Worm (Caenorhabditis elegans) whole organism, L4 larva: Measurements from ENCODE around the gene C45G9.11.

Experiments
- F10B5.3 ChIP-seq: sonication (generic microtip); optimal IDR thresholded peaks from 2 replicates; lab custom pipeline; 2016; ENCODE audit warnings: mild to moderate bottlenecking, missing genetic modification characterization, missing compliant biosample characterization
- T26A8.4 ChIP-seq: fragments of 200-800 bp; sonication (Bioruptor generic); IDR thresholded peaks from 2 replicates; pipeline ENCODE4 v1.3.6; 2022; ENCODE audit warnings: missing genetic modification characterization, missing compliant biosample characterization
- Y48G9A.11 ChIP-seq: fragments of 200-800 bp; sonication (Bioruptor generic); IDR thresholded peaks from 2 replicates; pipeline ENCODE4 v1.3.6; 2022; ENCODE audit warnings: missing genetic modification reagents, missing genetic modification characterization, missing compliant biosample characterization
- aha-1 ChIP-seq: fragments of 150-350 bp; peaks from one replicate; lab custom pipeline; 2014; ENCODE audit warnings: missing biosample characterization, missing genetic modification characterization
- aly-2 ChIP-seq: sonication (generic microtip); optimal IDR thresholded peaks from 2 replicates; lab custom pipeline; 2018; ENCODE audit warnings: missing biosample characterization, missing genetic modification characterization
- attf-4 ChIP-seq: sonication (generic microtip); optimal IDR thresholded peaks from 3 replicates; lab custom pipeline; 2017; ENCODE audit warnings: missing biosample characterization, missing genetic modification characterization
- ceh-20 ChIP-seq: fragments of 200-800 bp; sonication (Bioruptor generic); IDR thresholded peaks from 2 replicates; pipeline ENCODE4 v1.3.6; 2022; ENCODE audit warnings: missing genetic modification reagents, missing genetic modification characterization, missing compliant biosample characterization
- ceh-28 ChIP-seq: fragments of 150-350 bp; optimal IDR thresholded peaks from 2 replicates; lab custom pipeline; 2014; ENCODE audit warnings: missing biosample characterization, missing genetic modification reagents, missing genetic modification characterization
- ceh-62 ChIP-seq: sonication (generic microtip); optimal IDR thresholded peaks from 2 replicates; lab custom pipeline; 2017; ENCODE audit warnings: missing biosample characterization, missing genetic modification characterization
- ctbp-1 ChIP-seq: fragments of 200-800 bp; sonication (Bioruptor generic); IDR thresholded peaks from 2 replicates; pipeline ENCODE4 v1.3.6; 2022; ENCODE audit warnings: missing genetic modification reagents, missing genetic modification characterization, missing compliant biosample characterization
- daf-16 ChIP-seq, 3 experiments: sonication (generic microtip); optimal IDR thresholded peaks; 2 replicates each; lab custom pipeline; 2016 to 2017; ENCODE audit warnings: missing genetic modification characterization in 3 of 3, missing genetic modification reagents in 3 of 3, mild to moderate bottlenecking in 2 of 3, missing compliant biosample characterization in 2 of 3, missing biosample characterization in 1 of 3, moderate library complexity in 1 of 3
- daf-19 ChIP-seq: fragments of 200-800 bp; sonication (Bioruptor generic); conservative IDR thresholded peaks from 2 replicates; pipeline ENCODE4 v1.3.6; 2022; ENCODE audit warnings: missing genetic modification characterization, missing compliant biosample characterization
- daf-8 ChIP-seq: fragments of 200-800 bp; sonication (Bioruptor generic); IDR thresholded peaks from 2 replicates; pipeline ENCODE4 v1.3.6; 2022; ENCODE audit warnings: missing genetic modification characterization, missing compliant biosample characterization
- dmd-6 ChIP-seq: fragments of 200-800 bp; sonication (Bioruptor generic); IDR thresholded peaks from 2 replicates; pipeline ENCODE4 v1.3.6; 2022; ENCODE audit warnings: missing genetic modification reagents, missing genetic modification characterization, missing compliant biosample characterization
- egl-43 ChIP-seq: fragments of 200-800 bp; sonication (Bioruptor generic); IDR thresholded peaks from 2 replicates; pipeline ENCODE4 v1.3.6; 2022; ENCODE audit warnings: missing genetic modification reagents, missing genetic modification characterization, missing compliant biosample characterization
- gei-8 ChIP-seq: fragments of 200-800 bp; sonication (Bioruptor generic); optimal IDR thresholded peaks from 2 replicates; lab custom pipeline; 2018; ENCODE audit warnings: mild to moderate bottlenecking, missing genetic modification characterization, missing compliant biosample characterization
- hif-1 ChIP-seq, 2 experiments: sonication (generic microtip); optimal IDR thresholded peaks; 2 replicates each; lab custom pipeline; 2016 to 2017; ENCODE audit warnings: missing compliant biosample characterization in 2 of 2, missing genetic modification characterization in 2 of 2, missing genetic modification reagents in 2 of 2, missing genotype in 2 of 2, mild to moderate bottlenecking in 1 of 2
- hlh-30 ChIP-seq: sonication (generic microtip); optimal IDR thresholded peaks from 2 replicates; lab custom pipeline; 2017; ENCODE audit warnings: antibody characterized with exemption, mild to moderate bottlenecking, missing genetic modification characterization, missing compliant biosample characterization; ENCODE audit not compliant: insufficient read depth
- hmg-1.1 ChIP-seq: fragments of 200-800 bp; sonication (Bioruptor generic); IDR thresholded peaks from 2 replicates; pipeline ENCODE4 v1.3.6; 2022; ENCODE audit warnings: missing genetic modification reagents, missing genetic modification characterization, missing compliant biosample characterization
- lim-7 ChIP-seq: fragments of 200-800 bp; sonication (Bioruptor generic); IDR thresholded peaks from 2 replicates; pipeline ENCODE4 v1.3.6; 2022; ENCODE audit warnings: missing genetic modification characterization, missing compliant biosample characterization
- lin-1 ChIP-seq: fragments of 200-800 bp; sonication (Bioruptor generic); IDR thresholded peaks from 2 replicates; pipeline ENCODE4 v1.3.6; 2022; ENCODE audit warnings: missing genetic modification reagents, missing genetic modification characterization, missing compliant biosample characterization
- lin-13 ChIP-seq: fragments of 150-350 bp; optimal IDR thresholded peaks from 2 replicates; lab custom pipeline; 2014; ENCODE audit warnings: missing biosample characterization, missing genetic modification reagents, missing genetic modification characterization
- lin-15B ChIP-seq: fragments of 150-350 bp; sonication (generic microtip); optimal IDR thresholded peaks from 3 replicates; lab custom pipeline; 2014; ENCODE audit warnings: missing biosample characterization, missing genetic modification characterization
- lin-38 ChIP-seq: fragments of 200-800 bp; sonication (Bioruptor generic); IDR thresholded peaks from 2 replicates; pipeline ENCODE4 v1.3.6; 2022; ENCODE audit warnings: missing genetic modification reagents, missing genetic modification characterization, missing compliant biosample characterization
- lir-3 ChIP-seq: sonication (generic microtip); optimal IDR thresholded peaks from 2 replicates; lab custom pipeline; 2016; ENCODE audit warnings: mild to moderate bottlenecking, missing genetic modification characterization, missing compliant biosample characterization
- lsy-2 ChIP-seq, 2 experiments: fragments of 150-350 bp in 1 of 2; sonication (generic microtip) in 1 of 2; optimal IDR thresholded peaks; 2 replicates each; lab custom pipeline; 2014 to 2017; ENCODE audit warnings: missing biosample characterization in 2 of 2, missing genetic modification characterization in 2 of 2
- madf-9 ChIP-seq: fragments of 200-800 bp; sonication (Bioruptor generic); conservative IDR thresholded peaks from 2 replicates; pipeline ENCODE4 v1.3.6; 2022; ENCODE audit warnings: missing genetic modification reagents, missing genetic modification characterization, missing compliant biosample characterization
- mep-1 ChIP-seq: fragments of 150-350 bp; sonication (generic microtip); optimal IDR thresholded peaks from 3 replicates; lab custom pipeline; 2014; ENCODE audit warnings: missing biosample characterization, missing genetic modification characterization
- nhr-102 ChIP-seq: sonication (generic microtip); optimal IDR thresholded peaks from 2 replicates; lab custom pipeline; 2016; ENCODE audit warnings: mild to moderate bottlenecking, missing genetic modification characterization, moderate library complexity, missing compliant biosample characterization
- nhr-28 ChIP-seq: fragments of 150-350 bp; optimal IDR thresholded peaks from 2 replicates; lab custom pipeline; 2014; ENCODE audit warnings: missing biosample characterization, missing genetic modification characterization
- nhr-41 ChIP-seq: fragments of 200-800 bp; sonication (Bioruptor generic); IDR thresholded peaks from 2 replicates; pipeline ENCODE4 v1.3.6; 2022; ENCODE audit warnings: missing genetic modification reagents, missing genetic modification characterization, missing compliant biosample characterization
- nhr-42 ChIP-seq: fragments of 200-800 bp; sonication (Bioruptor generic); IDR thresholded peaks from 2 replicates; pipeline ENCODE4 v1.3.6; 2022; ENCODE audit warnings: missing genetic modification characterization, missing compliant biosample characterization
- nhr-48 ChIP-seq: sonication (generic microtip); optimal IDR thresholded peaks from 2 replicates; lab custom pipeline; 2016; ENCODE audit warnings: mild to moderate bottlenecking, missing genetic modification characterization, missing compliant biosample characterization
- pha-4 ChIP-seq, 2 experiments: fragments of 150-350 bp in 1 of 2; fragments of 200-800 bp in 1 of 2; sonication (Bioruptor generic) in 1 of 2; IDR thresholded peaks in 1 of 2; optimal IDR thresholded peaks in 1 of 2; 2 replicates each; pipeline versions ENCODE4 v1.3.6 to Lab custom; 2014 to 2022; ENCODE audit warnings: missing genetic modification characterization in 2 of 2, missing genetic modification reagents in 2 of 2, missing biosample characterization in 1 of 2, missing compliant biosample characterization in 1 of 2
- php-3 ChIP-seq: fragments of 200-800 bp; sonication (Bioruptor generic); IDR thresholded peaks from 2 replicates; pipeline ENCODE4 v1.3.6; 2022; ENCODE audit warnings: missing genetic modification reagents, missing genetic modification characterization, missing compliant biosample characterization
- sdz-12 ChIP-seq: fragments of 200-800 bp; sonication (Bioruptor generic); optimal IDR thresholded peaks from 2 replicates; lab custom pipeline; 2018; ENCODE audit warnings: mild to moderate bottlenecking, missing genetic modification characterization, missing compliant biosample characterization
- set-16 ChIP-seq: fragments of 200-800 bp; sonication (Bioruptor generic); IDR thresholded peaks from 2 replicates; pipeline ENCODE4 v1.3.6; 2022; ENCODE audit warnings: missing genetic modification reagents, missing genetic modification characterization, missing compliant biosample characterization
- spr-3 ChIP-seq: fragments of 200-800 bp; sonication (Bioruptor generic); optimal IDR thresholded peaks from 2 replicates; lab custom pipeline; 2018; ENCODE audit warnings: mild to moderate bottlenecking, missing genetic modification characterization, missing compliant biosample characterization
- tag-97 ChIP-seq: fragments of 200-800 bp; sonication (Bioruptor generic); IDR thresholded peaks from 2 replicates; pipeline ENCODE4 v1.3.6; 2022; ENCODE audit warnings: missing genetic modification characterization, missing compliant biosample characterization
- tra-1 ChIP-seq: fragments of 200-800 bp; sonication (Bioruptor generic); IDR thresholded peaks from 2 replicates; pipeline ENCODE4 v1.3.6; 2022; ENCODE audit warnings: missing genetic modification reagents, missing genetic modification characterization, missing compliant biosample characterization
- unc-62 ChIP-seq, 3 experiments: fragments of 150-350 bp in 1 of 3; sonication (generic microtip); optimal IDR thresholded peaks in 2 of 3; peaks in 1 of 3; 1 replicate in 1 of 3; 2 replicates in 2 of 3; lab custom pipeline; 2014 to 2017; ENCODE audit warnings: missing biosample characterization in 3 of 3, missing genetic modification characterization in 3 of 3, missing genetic modification reagents in 3 of 3, missing genotype in 1 of 3
- zfp-3 ChIP-seq: fragments of 200-800 bp; sonication (Bioruptor generic); conservative IDR thresholded peaks from 2 replicates; pipeline ENCODE4 v1.3.6; 2022; ENCODE audit warnings: missing genetic modification reagents, missing genetic modification characterization, missing compliant biosample characterization
- zip-11 ChIP-seq: fragments of 200-800 bp; sonication (Bioruptor generic); IDR thresholded peaks from 2 replicates; pipeline ENCODE4 v1.3.6; 2022; ENCODE audit warnings: missing genetic modification characterization, missing compliant biosample characterization
- zip-2 ChIP-seq: fragments of 150-350 bp; optimal IDR thresholded peaks from 2 replicates; lab custom pipeline; 2014; ENCODE audit warnings: missing biosample characterization, missing genetic modification characterization
- ztf-7 ChIP-seq: fragments of 150-350 bp; optimal IDR thresholded peaks from 2 replicates; lab custom pipeline; 2014; ENCODE audit warnings: missing biosample characterization, missing genetic modification characterization

The C45G9.11 gene

DNA sequence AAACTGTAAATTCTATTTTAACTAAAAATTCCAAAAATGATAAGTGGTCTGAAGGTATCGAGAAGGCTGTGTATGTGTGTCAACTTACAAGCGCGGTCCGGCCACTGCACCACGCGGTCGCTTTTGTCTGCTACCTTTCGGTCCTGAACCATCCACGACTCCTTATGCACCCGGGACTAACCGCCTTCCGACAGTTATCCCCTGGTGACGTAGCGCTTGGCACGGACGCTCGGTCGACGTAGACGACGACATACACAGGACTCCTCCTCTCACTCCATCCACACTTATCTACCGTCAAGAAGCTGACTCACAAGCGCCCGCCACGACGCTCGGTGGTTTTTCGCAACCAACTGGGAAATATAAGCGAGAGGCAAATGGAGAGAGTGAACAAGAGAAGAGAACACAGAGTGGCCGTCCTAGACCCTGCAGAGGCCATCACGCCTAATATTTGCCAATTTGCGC is 37.1 kb downstream of the C45G9.11 start (continued):
- TF ChIP-seq dmd-6 (GFP tag; lab: Robert Waterston, UW) (peak; percentile 88), Y48G9A.11 (GFP tag; lab: Robert Waterston, UW) (peak; percentile 68; the same call in 1 of the 2 replicates), hmg-1.1 (GFP tag; lab: Robert Waterston, UW) (peak; percentile 97), hlh-30 (tag; lab: Kevin White, UChicago) (peak; percentile 65), hif-1 (tag; optimal IDR thresholded peaks at IDR 0.05; lab: Kevin White, UChicago) (peak; percentile 32 to 48), lir-3 (tag; lab: Kevin White, UChicago) (peak; percentile 73), lsy-2 (tag; optimal IDR thresholded peaks at IDR 0.05; lab: Kevin White, UChicago) (peak in 1 of 2 experiments; percentile 53), nhr-42 (GFP tag; lab: Robert Waterston, UW) (peak; percentile 50; the same call in 1 of the 2 replicates), sdz-12 (GFP tag; lab: Kevin White, UChicago) (peak; percentile 86), lin-13 (GFP tag; lab: Kevin White, UChicago) (peak; percentile 63), nhr-48 (tag; lab: Kevin White, UChicago) (peak; percentile 63), tra-1 (GFP tag; lab: Robert Waterston, UW) (peak; percentile 86), F10B5.3 (peak; percentile 70), zfp-3 (GFP tag; lab: Robert Waterston, UW) (0 out of 2 replicates have a peak, but pooled peaks have one; percentile 54), tag-97 (peak; percentile 77; the same call in 1 of the 2 replicates), spr-3 (peak; percentile 68), madf-9 (GFP tag; lab: Robert Waterston, UW) (peak; percentile 77), zip-11 (GFP tag; lab: Robert Waterston, UW) (0 out of 2 replicates have a peak, but pooled peaks have one; percentile 60), nhr-102 (tag; lab: Kevin White, UChicago) (peak; percentile 91), T26A8.4 (peak; percentile 94), lin-1 (peak; percentile 71), gei-8 (peak; percentile 75), set-16 (GFP tag; lab: Robert Waterston, UW) (peak; percentile 88), ctbp-1 (GFP tag; lab: Robert Waterston, UW) (peak; percentile 90), mep-1 (tag; lab: Kevin White, UChicago) (peak; percentile 85), lim-7 (GFP tag; lab: Robert Waterston, UW) (peak; percentile 78), nhr-28 (tag; lab: Kevin White, UChicago) (peak; percentile 31)

DNA sequence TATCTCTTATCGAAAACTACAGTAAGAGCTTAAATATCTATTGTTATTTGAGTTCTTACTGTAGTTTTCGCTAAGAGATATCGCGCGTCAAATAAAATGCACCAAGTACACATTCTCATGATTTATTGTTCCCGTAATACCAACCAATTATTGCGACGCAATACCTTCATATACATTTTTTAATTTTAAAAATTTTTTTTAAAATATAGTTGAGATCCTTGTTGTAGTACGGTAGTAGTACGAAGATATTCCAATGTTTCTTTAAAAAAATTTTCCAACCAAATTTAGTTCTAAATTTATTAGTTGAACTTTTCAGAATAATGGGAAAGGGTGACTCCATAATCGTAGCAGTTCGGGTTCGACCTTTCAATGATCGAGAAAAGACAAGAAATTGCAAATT is 37.9 kb downstream of the C45G9.11 start, which contains the start of gene klp-6:
TSS of gene klp-6 (plus strand) at position 301 of the 400 bp plus-strand sequence.
- TF ChIP-seq php-3 (GFP tag; lab: Robert Waterston, UW) (no peak), nhr-41 (GFP tag; lab: Robert Waterston, UW) (no peak), zip-2 (no peak), daf-19 (no peak), set-16 (GFP tag; lab: Robert Waterston, UW) (no peak), lin-15B (tag; lab: Kevin White, UChicago) (no peak), unc-62 (GFP tag; optimal IDR thresholded peaks at IDR 0.05 in 1 of 2; lab: Kevin White, UChicago) (no peak), unc-62 (tag; optimal IDR thresholded peaks at IDR 0.05; lab: Kevin White, UChicago) (no peak)

DNA sequence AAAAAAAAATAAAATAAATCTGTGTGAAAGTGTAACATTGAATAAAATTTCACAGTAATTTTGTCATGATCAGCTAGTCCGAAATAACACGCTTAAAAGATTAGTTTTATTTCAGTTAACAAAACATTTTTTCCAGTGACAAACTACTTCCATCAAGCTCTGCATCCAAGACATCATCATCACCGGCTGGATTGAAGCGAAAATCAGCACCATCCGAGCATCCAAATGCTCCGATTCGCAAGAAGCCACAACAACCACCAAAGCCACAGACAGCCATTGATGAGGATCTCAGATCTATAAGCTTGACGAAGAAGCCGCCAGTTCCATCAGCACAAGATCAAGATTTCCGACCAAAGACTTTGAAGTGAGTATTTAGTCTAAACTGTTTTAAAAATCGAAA is 41.3 kb downstream of the C45G9.11 start:
- TF ChIP-seq tra-1 (GFP tag; lab: Robert Waterston, UW), result no peak
- TF ChIP-seq nhr-28 (tag; lab: Kevin White, UChicago), result no peak
- no peak for TF ChIP-seq ceh-20 (GFP tag; lab: Robert Waterston, UW)
- no peak for TF ChIP-seq madf-9 (GFP tag; lab: Robert Waterston, UW)
- no peak for TF ChIP-seq egl-43 (GFP tag; lab: Robert Waterston, UW)
- no peak for TF ChIP-seq nhr-41 (GFP tag; lab: Robert Waterston, UW)
- no peak for TF ChIP-seq daf-8 (GFP tag; lab: Robert Waterston, UW)
- peak; percentile 78 for TF ChIP-seq aha-1 (tag; lab: Kevin White, UChicago)
- TF ChIP-seq daf-16 (GFP tag; optimal IDR thresholded peaks at IDR 0.05; lab: Kevin White, UChicago), result no peak
- TF ChIP-seq daf-16 (tag; optimal IDR thresholded peaks at IDR 0.05; lab: Kevin White, UChicago), result no peak
- no peak for TF ChIP-seq ztf-7 (tag; lab: Kevin White, UChicago)
- TF ChIP-seq aly-2, result no peak
- TF ChIP-seq T26A8.4, result peak; percentile 49; the same call in 1 of the 2 replicates
- no peak for TF ChIP-seq ctbp-1 (GFP tag; lab: Robert Waterston, UW)
- no peak for TF ChIP-seq ceh-28 (tag; lab: Kevin White, UChicago)
- TF ChIP-seq lin-38, result 0 out of 2 replicates have a peak, but pooled peaks have one; percentile 11
- TF ChIP-seq ceh-62, result no peak
- TF ChIP-seq nhr-102 (tag; lab: Kevin White, UChicago), result no peak
- no peak for TF ChIP-seq attf-4 (tag; lab: Kevin White, UChicago)
- TF ChIP-seq pha-4 (GFP tag; IDR thresholded peaks at IDR 0.05; lab: Robert Waterston, UW), result no peak
- TF ChIP-seq pha-4 (tag; optimal IDR thresholded peaks at IDR 0.05; lab: Kevin White, UChicago), result no peak
